Fruit fly (Drosophila melanogaster) whole organism, embryonic: Measurements from ENCODE around the gene CG10301.

ENCODE experiments used
- CG34224 ChIP-seq: fragments of 200-800 bp; sonication (Bioruptor generic); IDR thresholded peaks from 3 replicates; pipeline ENCODE4 v1.3.6; 2022; ENCODE audit warnings: missing biosample characterization, missing genetic modification characterization; ENCODE audit not compliant: partially characterized antibody
- Dek ChIP-seq: fragments of 200-800 bp; sonication (Bioruptor generic); optimal IDR thresholded peaks from 3 replicates; lab custom pipeline; 2019; ENCODE audit warnings: missing biosample characterization, mild to moderate bottlenecking, missing genetic modification characterization, moderate library complexity
- Fer3 ChIP-seq: fragments of 200-800 bp; sonication (Bioruptor generic); optimal IDR thresholded peaks from 2 replicates; lab custom pipeline; 2018; ENCODE audit warnings: missing biosample characterization, mild to moderate bottlenecking, missing genetic modification characterization, moderate library complexity
- Sox100B ChIP-seq: fragments of 200-800 bp; sonication (Bioruptor generic); optimal IDR thresholded peaks from 3 replicates; lab custom pipeline; 2018; ENCODE audit warnings: missing biosample characterization, mild to moderate bottlenecking, missing genetic modification characterization
- aop ChIP-seq: fragments of 200-800 bp; sonication (Bioruptor generic); IDR thresholded peaks from 2 replicates; pipeline ENCODE4 v1.3.6; 2022; ENCODE audit warnings: missing biosample characterization, missing genetic modification characterization
- gsb-n ChIP-seq: fragments of 200-800 bp; sonication (Bioruptor generic); optimal IDR thresholded peaks from 3 replicates; lab custom pipeline; 2018; ENCODE audit warnings: missing biosample characterization, mild to moderate bottlenecking, missing genetic modification characterization
- ham ChIP-seq: fragments of 200-800 bp; sonication (Bioruptor generic); IDR thresholded peaks from 2 replicates; pipeline ENCODE4 v1.3.6; 2022; ENCODE audit warnings: missing biosample characterization, missing genetic modification characterization
- pita ChIP-seq: fragments of 200-800 bp; sonication (Bioruptor generic); optimal IDR thresholded peaks from 2 replicates; lab custom pipeline; 2017; ENCODE audit warnings: missing biosample characterization, mild to moderate bottlenecking, missing genetic modification characterization
- schlank ChIP-seq: fragments of 200-800 bp; sonication (Bioruptor generic); optimal IDR thresholded peaks from 2 replicates; lab custom pipeline; 2018; ENCODE audit warnings: missing biosample characterization, mild to moderate bottlenecking, missing genetic modification characterization

dm6 chr3R:23709508-23710208 lies at the start of gene CG10301:
- TF ChIP-seq ham (GFP tag; lab: Robert Waterston, UW) (no peak), schlank (tag; lab: Kevin White, UChicago) (no peak), CG34224 (GFP tag; lab: Robert Waterston, UW) (no peak), Sox100B (GFP tag; lab: Kevin White, UChicago) (peak; percentile 50), pita (GFP tag; lab: Kevin White, UChicago) (no peak), Fer3 (tag; lab: Kevin White, UChicago) (peak; percentile 8), gsb-n (tag; lab: Kevin White, UChicago) (peak; percentile 48), aop (GFP tag; lab: Robert Waterston, UW) (0 out of 2 replicates have a peak, but pooled peaks have one; percentile 38), Dek (no peak)
